Worm (Caenorhabditis elegans): ENCODE measurements around the gene dao-2.

Gene dao-2

DNA sequence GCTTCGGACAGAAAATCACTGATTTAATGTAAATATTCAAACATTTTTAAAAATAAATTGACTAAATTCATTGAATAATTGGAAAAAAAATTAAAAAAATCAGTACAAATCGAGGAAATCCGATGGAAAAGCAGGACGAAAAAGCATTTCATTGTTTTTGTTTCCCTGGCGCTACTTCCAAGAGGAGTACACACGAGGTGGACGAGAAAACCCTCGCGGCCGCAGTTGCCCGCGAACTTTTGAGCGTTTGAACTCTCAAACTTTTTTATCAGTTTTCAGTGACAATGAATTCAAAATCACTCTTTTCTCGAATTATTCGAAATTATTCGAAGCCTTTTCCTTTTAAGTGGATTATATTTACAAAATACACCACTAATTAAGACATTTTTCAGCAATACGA is 40.3 kb downstream of the dao-2 start, which contains the start of gene F35D11.4 (continued):
- no peak for TF ChIP-seq nhr-77 (tag; optimal IDR thresholded peaks at IDR 0.05)
- TF ChIP-seq unc-62 (GFP tag; optimal IDR thresholded peaks at IDR 0.05) = no peak

DNA sequence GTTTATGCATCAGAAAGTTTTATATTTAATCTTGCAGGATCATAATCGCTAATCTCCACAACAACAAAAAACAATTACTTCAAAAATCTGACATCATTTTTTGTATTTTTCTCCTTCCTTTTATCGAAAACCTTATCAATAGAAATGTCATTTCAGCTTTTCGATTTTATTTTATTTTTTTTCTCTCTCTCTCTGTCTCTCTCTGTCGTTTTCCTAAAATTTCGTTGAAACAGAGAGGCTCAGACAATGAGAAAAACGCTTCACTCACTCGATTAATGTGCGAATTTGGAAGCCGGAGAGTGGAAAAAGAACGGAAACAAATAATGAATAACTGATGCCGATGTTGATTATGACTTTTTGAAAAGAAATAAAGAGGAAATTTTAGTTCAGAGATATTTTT is 41.4 kb downstream of the dao-2 start:
- TF ChIP-seq ceh-28 (tag; optimal IDR thresholded peaks at IDR 0.05) = peak; percentile 31
- peak; percentile 54 for TF ChIP-seq pha-4 (tag; optimal IDR thresholded peaks at IDR 0.05)
- TF ChIP-seq elt-2 (tag; optimal IDR thresholded peaks at IDR 0.05) = peak; percentile 93
- TF ChIP-seq pqm-1 (tag; optimal IDR thresholded peaks at IDR 0.05) = peak; percentile 97
- TF ChIP-seq jun-1 (tag; optimal IDR thresholded peaks at IDR 0.05) = peak; percentile 50
- TF ChIP-seq nhr-43 (tag; optimal IDR thresholded peaks at IDR 0.05; ENCODE audit: poor library complexity, severe bottlenecking) = no peak
- no peak for TF ChIP-seq lin-15B (tag; optimal IDR thresholded peaks at IDR 0.05)

DNA sequence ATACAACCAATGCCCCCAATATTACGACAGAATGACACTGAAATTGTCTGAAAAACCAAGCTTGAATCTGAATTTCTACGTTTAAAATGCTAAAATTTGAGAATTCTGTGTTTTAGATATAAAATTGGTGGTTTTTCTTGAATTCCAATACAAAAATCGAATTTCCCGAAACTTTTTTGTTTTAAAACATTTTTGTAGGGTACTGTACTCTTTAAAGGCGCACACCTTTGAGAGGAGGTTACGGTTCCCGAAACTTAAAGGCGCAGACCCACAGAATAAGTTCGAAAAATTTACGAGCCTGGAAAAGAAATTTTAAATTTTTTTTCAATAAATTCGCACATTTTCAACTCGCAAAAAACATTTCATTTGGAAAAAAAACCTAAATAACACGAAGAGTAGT is 41.9 kb downstream of the dao-2 start:
- no peak for TF ChIP-seq nhr-11 (tag; optimal IDR thresholded peaks at IDR 0.05)
- no peak for TF ChIP-seq pha-4 (tag; optimal IDR thresholded peaks at IDR 0.05)
- no peak for TF ChIP-seq nhr-25 (tag; optimal IDR thresholded peaks at IDR 0.05)
- no peak for TF ChIP-seq skn-1 (tag; optimal IDR thresholded peaks at IDR 0.05)
- TF ChIP-seq egl-27 (tag; optimal IDR thresholded peaks at IDR 0.05) = no peak
- no peak for TF ChIP-seq snpc-4 (tag; optimal IDR thresholded peaks at IDR 0.05)

DNA sequence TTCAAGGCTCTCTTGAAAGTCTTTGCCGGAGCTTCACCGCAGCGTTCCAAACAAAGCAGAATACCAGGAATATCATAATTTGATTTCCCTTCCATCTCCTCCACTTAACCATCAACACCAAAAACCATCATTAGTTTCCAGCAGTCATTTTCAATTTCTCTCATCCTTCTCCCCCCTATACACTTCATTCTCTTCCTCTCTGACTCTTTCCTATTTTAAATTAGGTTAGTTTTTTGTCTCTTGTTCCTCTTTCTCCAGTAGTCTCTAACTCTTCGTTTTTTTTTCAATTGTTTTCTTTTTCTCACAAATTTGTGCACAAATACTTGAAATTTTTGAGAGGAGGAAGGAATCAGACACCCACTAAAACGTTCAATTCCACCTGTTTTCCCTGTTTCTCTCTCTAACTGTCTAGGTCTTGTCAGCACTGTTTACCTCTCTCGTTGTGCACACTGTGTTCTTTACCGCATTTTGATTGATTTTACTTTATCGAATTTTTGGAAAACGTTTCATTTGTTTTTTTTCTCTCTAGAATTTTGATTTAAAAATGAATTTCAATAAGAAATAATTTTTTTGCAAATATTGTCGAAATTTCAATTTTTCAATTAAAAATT is 44.0 kb downstream of the dao-2 start:
- TF ChIP-seq nhr-12 (tag; optimal IDR thresholded peaks at IDR 0.05) (no peak), pha-4 (tag; optimal IDR thresholded peaks at IDR 0.05) (peak; percentile 79), nhr-76 (tag; optimal IDR thresholded peaks at IDR 0.05) (no peak), aly-2 (tag; optimal IDR thresholded peaks at IDR 0.05) (no peak), egl-27 (tag; optimal IDR thresholded peaks at IDR 0.05) (no peak), unc-39 (tag; optimal IDR thresholded peaks at IDR 0.05) (no peak), nhr-25 (tag; optimal IDR thresholded peaks at IDR 0.05) (no peak), lin-15B (tag; optimal IDR thresholded peaks at IDR 0.05) (no peak), elt-3 (tag; optimal IDR thresholded peaks at IDR 0.05) (no peak), sea-2 (GFP tag; optimal IDR thresholded peaks at IDR 0.05) (no peak), ztf-11 (tag; optimal IDR thresholded peaks at IDR 0.05) (no peak), unc-62 (GFP tag; optimal IDR thresholded peaks at IDR 0.05) (no peak), elt-2 (tag; optimal IDR thresholded peaks at IDR 0.05) (peak; percentile 37), pqm-1 (tag; optimal IDR thresholded peaks at IDR 0.05) (peak; percentile 40), ceh-9 (tag; optimal IDR thresholded peaks at IDR 0.05) (no peak), egl-5 (tag; optimal IDR thresholded peaks at IDR 0.05) (no peak), nhr-11 (tag; optimal IDR thresholded peaks at IDR 0.05) (no peak), nhr-67 (tag; optimal IDR thresholded peaks at IDR 0.05) (no peak), skn-1 (tag; optimal IDR thresholded peaks at IDR 0.05) (no peak), ceh-82 (tag; optimal IDR thresholded peaks at IDR 0.05) (no peak), lin-39 (tag; optimal IDR thresholded peaks at IDR 0.05) (no peak), R02D3.7 (tag; optimal IDR thresholded peaks at IDR 0.05) (no peak), fkh-10 (GFP tag; optimal IDR thresholded peaks at IDR 0.05) (peak; percentile 87), snpc-4 (tag; optimal IDR thresholded peaks at IDR 0.05) (no peak), nfya-1 (tag; optimal IDR thresholded peaks at IDR 0.05; ENCODE audit: insufficient read depth) (no peak), ztf-4 (tag; optimal IDR thresholded peaks at IDR 0.05) (no peak), zag-1 (tag; optimal IDR thresholded peaks at IDR 0.05) (no peak), lsy-12 (tag; optimal IDR thresholded peaks at IDR 0.05) (no peak), nhr-23 (tag; optimal IDR thresholded peaks at IDR 0.05) (no peak), nhr-28 (tag; optimal IDR thresholded peaks at IDR 0.05) (no peak), mml-1 (tag; optimal IDR thresholded peaks at IDR 0.05) (no peak), elt-1 (tag; optimal IDR thresholded peaks at IDR 0.05) (no peak), ZK546.5 (tag; optimal IDR thresholded peaks at IDR 0.05) (no peak)
